Worm (Caenorhabditis elegans) whole organism, L1 larva: ENCODE measurements around the gene cka-2.

Experiments
- alr-1 ChIP-seq: fragments of 200-800 bp; sonication (Bioruptor generic); optimal IDR thresholded peaks from 2 replicates; lab custom pipeline; 2018; ENCODE audit warnings: borderline replicate concordance, mild to moderate bottlenecking, missing genetic modification characterization, missing compliant biosample characterization
- ama-1 ChIP-seq: fragments of 150-350 bp; optimal IDR thresholded peaks from 2 replicates; lab custom pipeline; 2014
- dpl-1 ChIP-seq, 3 experiments: fragments of 150-350 bp in 2 of 3; sonication (generic microtip) in 1 of 3; optimal IDR thresholded peaks; 2 replicates each; lab custom pipeline; 2014 to 2017; ENCODE audit warnings: missing biosample characterization in 3 of 3, missing genetic modification characterization in 3 of 3, missing genetic modification reagents in 3 of 3
- egl-27 ChIP-seq, 2 experiments: fragments of 150-350 bp in 1 of 2; sonication (generic microtip); optimal IDR thresholded peaks; 3 replicates each; lab custom pipeline; 2017 to 2018; ENCODE audit warnings: missing biosample characterization in 2 of 2, missing genetic modification characterization in 2 of 2, missing genetic modification reagents in 2 of 2
- lin-15B ChIP-seq: fragments of 150-350 bp; sonication (generic microtip); optimal IDR thresholded peaks from 3 replicates; lab custom pipeline; 2014; ENCODE audit warnings: missing biosample characterization, missing genetic modification characterization
- nhr-12 ChIP-seq: sonication (generic microtip); optimal IDR thresholded peaks from 2 replicates; lab custom pipeline; 2017; ENCODE audit warnings: missing biosample characterization, missing genetic modification characterization
- nhr-237 ChIP-seq: fragments of 150-350 bp; optimal IDR thresholded peaks from 2 replicates; lab custom pipeline; 2014; ENCODE audit warnings: missing biosample characterization, missing genetic modification characterization
- pqm-1 ChIP-seq: sonication (generic microtip); optimal IDR thresholded peaks from 3 replicates; lab custom pipeline; 2017; ENCODE audit warnings: missing biosample characterization, missing genetic modification characterization
- skn-1 ChIP-seq: fragments of 150-350 bp; optimal IDR thresholded peaks from 2 replicates; lab custom pipeline; 2014; ENCODE audit warnings: missing biosample characterization, missing genetic modification characterization
- ztf-11 ChIP-seq, 2 experiments: sonication (generic microtip); optimal IDR thresholded peaks; 2 replicates each; lab custom pipeline; 2016 to 2017; ENCODE audit warnings: missing genetic modification characterization in 2 of 2, missing biosample characterization in 1 of 2, missing compliant biosample characterization in 1 of 2

- TF ChIP-seq lin-15B (tag; lab: Kevin White, UChicago) (no peak), skn-1 (tag; lab: Kevin White, UChicago) (no peak), nhr-12 (no peak), pqm-1 (no peak), ztf-11 (tag; optimal IDR thresholded peaks at IDR 0.05; lab: Kevin White, UChicago) (no peak), alr-1 (tag; lab: Kevin White, UChicago) (no peak), nhr-237 (no peak), dpl-1 (GFP tag; optimal IDR thresholded peaks at IDR 0.05; lab: Kevin White, UChicago) (no peak), ama-1 (no peak), egl-27 (tag; optimal IDR thresholded peaks at IDR 0.05; lab: Kevin White, UChicago) (no peak)
Measured at ce11 chrX:4248417-4248816, 37.5 kb upstream of the cka-2 start.
